Worm (Caenorhabditis elegans) whole organism, L3 larva: ENCODE results near the gene C44C10.15.

Experiments
- R02D3.7 ChIP-seq: fragments of 150-350 bp; optimal IDR thresholded peaks from 2 replicates; lab custom pipeline; 2014; ENCODE audit warnings: missing biosample characterization, missing genetic modification characterization
- ZK546.5 ChIP-seq: sonication (generic microtip); optimal IDR thresholded peaks from 2 replicates; lab custom pipeline; 2017; ENCODE audit warnings: missing biosample characterization, missing genetic modification characterization
- aly-2 ChIP-seq: fragments of 150-350 bp; optimal IDR thresholded peaks from 2 replicates; lab custom pipeline; 2014; ENCODE audit warnings: missing biosample characterization, missing genetic modification characterization
- ama-1 ChIP-seq: fragments of 150-350 bp; optimal IDR thresholded peaks from 2 replicates; lab custom pipeline; 2018
- ceh-16 ChIP-seq: sonication (generic microtip); optimal IDR thresholded peaks from 2 replicates; lab custom pipeline; 2017; ENCODE audit warnings: missing biosample characterization, missing genetic modification characterization
- ceh-28 ChIP-seq: fragments of 150-350 bp; optimal IDR thresholded peaks from 2 replicates; lab custom pipeline; 2014; ENCODE audit warnings: missing biosample characterization, missing genetic modification reagents, missing genetic modification characterization
- ceh-82 ChIP-seq: fragments of 150-350 bp; optimal IDR thresholded peaks from 2 replicates; lab custom pipeline; 2014; ENCODE audit warnings: missing biosample characterization, missing genetic modification characterization
- ceh-9 ChIP-seq: sonication (generic microtip); optimal IDR thresholded peaks from 2 replicates; lab custom pipeline; 2018; ENCODE audit warnings: missing biosample characterization, missing genetic modification characterization
- daf-12 ChIP-seq: fragments of 150-350 bp; optimal IDR thresholded peaks from 2 replicates; lab custom pipeline; 2014; ENCODE audit warnings: missing biosample characterization, missing genetic modification reagents, missing genetic modification characterization
- egl-27 ChIP-seq: sonication (generic microtip); optimal IDR thresholded peaks from 4 replicates; lab custom pipeline; 2017; ENCODE audit warnings: missing biosample characterization, missing genetic modification reagents, missing genetic modification characterization
- egl-5 ChIP-seq: fragments of 150-350 bp; optimal IDR thresholded peaks from 2 replicates; lab custom pipeline; 2017; ENCODE audit warnings: missing biosample characterization, missing genetic modification reagents, missing genetic modification characterization, inconsistent platforms
- elt-1 ChIP-seq: fragments of 150-350 bp; optimal IDR thresholded peaks from 2 replicates; lab custom pipeline; 2014; ENCODE audit warnings: missing biosample characterization, missing genetic modification characterization
- elt-2 ChIP-seq: sonication (generic microtip); optimal IDR thresholded peaks from 2 replicates; lab custom pipeline; 2016; ENCODE audit warnings: missing genetic modification reagents, mild to moderate bottlenecking, missing genetic modification characterization, missing compliant biosample characterization
- elt-3 ChIP-seq, 3 experiments: fragments of 150-350 bp in 1 of 3; sonication (generic microtip) in 2 of 3; optimal IDR thresholded peaks; 2 replicates in 2 of 3; 4 replicates in 1 of 3; lab custom pipeline; 2014 to 2017; ENCODE audit warnings: missing biosample characterization in 3 of 3, missing genetic modification characterization in 3 of 3
- eor-1 ChIP-seq, 2 experiments: fragments of 150-350 bp; optimal IDR thresholded peaks; 2 replicates each; lab custom pipeline; 2014 to 2018; ENCODE audit warnings: missing biosample characterization in 2 of 2, missing genetic modification characterization in 2 of 2
- fkh-10 ChIP-seq: sonication (generic microtip); optimal IDR thresholded peaks from 2 replicates; lab custom pipeline; 2017; ENCODE audit warnings: missing biosample characterization, missing genetic modification reagents, missing genetic modification characterization
- fkh-2 ChIP-seq: fragments of 150-350 bp; optimal IDR thresholded peaks from 2 replicates; lab custom pipeline; 2014; ENCODE audit warnings: missing biosample characterization, missing genetic modification reagents, missing genetic modification characterization
- fos-1 ChIP-seq: fragments of 150-350 bp; optimal IDR thresholded peaks from 2 replicates; lab custom pipeline; 2014; ENCODE audit warnings: missing biosample characterization, missing genetic modification characterization
- hmg-11 ChIP-seq: sonication (generic microtip); optimal IDR thresholded peaks from 2 replicates; lab custom pipeline; 2016; ENCODE audit warnings: missing genetic modification characterization, missing compliant biosample characterization
- jun-1 ChIP-seq: fragments of 150-350 bp; optimal IDR thresholded peaks from 2 replicates; lab custom pipeline; 2014; ENCODE audit warnings: missing biosample characterization, missing genetic modification reagents, missing genetic modification characterization
- lin-15B ChIP-seq: fragments of 150-350 bp; optimal IDR thresholded peaks from 2 replicates; lab custom pipeline; 2014; ENCODE audit warnings: missing biosample characterization, missing genetic modification characterization
- lin-39 ChIP-seq: fragments of 150-350 bp; optimal IDR thresholded peaks from 2 replicates; lab custom pipeline; 2018; ENCODE audit warnings: missing biosample characterization, missing genetic modification reagents, missing genetic modification characterization
- lsy-12 ChIP-seq: sonication (generic microtip); optimal IDR thresholded peaks from 2 replicates; lab custom pipeline; 2016; ENCODE audit warnings: mild to moderate bottlenecking, missing genetic modification characterization, missing compliant biosample characterization
- mdl-1 ChIP-seq: fragments of 150-350 bp; optimal IDR thresholded peaks from 2 replicates; lab custom pipeline; 2014; ENCODE audit warnings: missing biosample characterization, missing genetic modification characterization
- mml-1 ChIP-seq: fragments of 150-350 bp; sonication (generic microtip); optimal IDR thresholded peaks from 3 replicates; lab custom pipeline; 2014; ENCODE audit warnings: missing biosample characterization, missing genetic modification characterization
- nfya-1 ChIP-seq: sonication (generic microtip); optimal IDR thresholded peaks from 2 replicates; lab custom pipeline; 2017; ENCODE audit warnings: missing genetic modification characterization, mild to moderate bottlenecking, missing compliant biosample characterization, antibody characterized with exemption, moderate library complexity; ENCODE audit not compliant: insufficient read depth
- nhr-11 ChIP-seq: fragments of 150-350 bp; optimal IDR thresholded peaks from 2 replicates; lab custom pipeline; 2014; ENCODE audit warnings: missing biosample characterization, missing genetic modification characterization
- nhr-12 ChIP-seq: fragments of 150-350 bp; optimal IDR thresholded peaks from 2 replicates; lab custom pipeline; 2014; ENCODE audit warnings: missing biosample characterization, missing genetic modification characterization
- nhr-23 ChIP-seq: fragments of 150-350 bp; optimal IDR thresholded peaks from 2 replicates; lab custom pipeline; 2014; ENCODE audit warnings: missing biosample characterization, missing genetic modification reagents, missing genetic modification characterization
- nhr-237 ChIP-seq: fragments of 150-350 bp; optimal IDR thresholded peaks from 2 replicates; lab custom pipeline; 2014; ENCODE audit warnings: missing biosample characterization, missing genetic modification characterization
- nhr-25 ChIP-seq: sonication (generic microtip); optimal IDR thresholded peaks from 2 replicates; lab custom pipeline; 2017; ENCODE audit warnings: missing biosample characterization, missing genetic modification characterization
- nhr-28 ChIP-seq: fragments of 150-350 bp; optimal IDR thresholded peaks from 2 replicates; lab custom pipeline; 2014; ENCODE audit warnings: missing biosample characterization, missing genetic modification characterization
- nhr-43 ChIP-seq: sonication (generic microtip); optimal IDR thresholded peaks from 2 replicates; lab custom pipeline; 2016; ENCODE audit warnings: mild to moderate bottlenecking, missing genetic modification characterization, missing compliant biosample characterization; ENCODE audit not compliant: poor library complexity, severe bottlenecking
- nhr-67 ChIP-seq: fragments of 150-350 bp; optimal IDR thresholded peaks from 2 replicates; lab custom pipeline; 2014; ENCODE audit warnings: missing biosample characterization, missing genetic modification characterization
- nhr-76 ChIP-seq: fragments of 150-350 bp; sonication (generic microtip); optimal IDR thresholded peaks from 5 replicates; lab custom pipeline; 2014; ENCODE audit warnings: missing biosample characterization, missing genetic modification characterization
- nhr-77 ChIP-seq: fragments of 150-350 bp; optimal IDR thresholded peaks from 2 replicates; lab custom pipeline; 2014; ENCODE audit warnings: missing biosample characterization, missing genetic modification characterization
- pha-4 ChIP-seq: fragments of 150-350 bp; optimal IDR thresholded peaks from 2 replicates; lab custom pipeline; 2014; ENCODE audit warnings: missing biosample characterization, missing genetic modification reagents, missing genetic modification characterization
- pqm-1 ChIP-seq: fragments of 150-350 bp; optimal IDR thresholded peaks from 2 replicates; lab custom pipeline; 2017; ENCODE audit warnings: missing biosample characterization, missing genetic modification characterization, inconsistent platforms
- sea-2 ChIP-seq: fragments of 150-350 bp; sonication (generic microtip); optimal IDR thresholded peaks from 4 replicates; lab custom pipeline; 2014; ENCODE audit warnings: missing biosample characterization, missing genetic modification reagents, missing genetic modification characterization
- skn-1 ChIP-seq: fragments of 150-350 bp; optimal IDR thresholded peaks from 2 replicates; lab custom pipeline; 2014; ENCODE audit warnings: missing biosample characterization, missing genetic modification characterization
- snpc-4 ChIP-seq: fragments of 150-350 bp; optimal IDR thresholded peaks from 2 replicates; lab custom pipeline; 2014; ENCODE audit warnings: missing biosample characterization, missing genetic modification characterization
- tbx-2 ChIP-seq: sonication (generic microtip); optimal IDR thresholded peaks from 2 replicates; lab custom pipeline; 2016; ENCODE audit warnings: mild to moderate bottlenecking, missing genetic modification characterization, missing compliant biosample characterization
- unc-39 ChIP-seq: sonication (generic microtip); optimal IDR thresholded peaks from 4 replicates; lab custom pipeline; 2017; ENCODE audit warnings: missing biosample characterization, missing genetic modification characterization
- unc-62 ChIP-seq: fragments of 150-350 bp; sonication (generic microtip); optimal IDR thresholded peaks from 4 replicates; lab custom pipeline; 2014; ENCODE audit warnings: missing biosample characterization, missing genetic modification reagents, missing genetic modification characterization
- zag-1 ChIP-seq: fragments of 150-350 bp; optimal IDR thresholded peaks from 2 replicates; lab custom pipeline; 2014; ENCODE audit warnings: missing biosample characterization, missing genetic modification characterization
- ztf-11 ChIP-seq: fragments of 150-350 bp; optimal IDR thresholded peaks from 2 replicates; lab custom pipeline; 2014; ENCODE audit warnings: missing biosample characterization, missing genetic modification characterization
- ztf-4 ChIP-seq: fragments of 150-350 bp; optimal IDR thresholded peaks from 2 replicates; lab custom pipeline; 2014; ENCODE audit warnings: missing biosample characterization, missing genetic modification characterization

Gene C44C10.15

ce11 chrX:11656519-11657006, 43.6 kb downstream of the C44C10.15 start, which contains the start of gene T04F8.2:
T04F8.2 (minus strand) TSS chrX:11656569.
- TF ChIP-seq ZK546.5 (no peak), pha-4 (tag; lab: Kevin White, UChicago) (peak; percentile 86), nhr-25 (tag; lab: Kevin White, UChicago) (peak; percentile 63), ceh-9 (tag; lab: Kevin White, UChicago) (no peak), ztf-11 (tag; lab: Kevin White, UChicago) (no peak), elt-3 (tag; optimal IDR thresholded peaks at IDR 0.05; lab: Kevin White, UChicago) (no peak), ceh-82 (tag; lab: Kevin White, UChicago) (no peak), ceh-16 (tag; lab: Kevin White, UChicago) (no peak), nhr-67 (no peak), aly-2 (tag; lab: Kevin White, UChicago) (no peak), nhr-77 (tag; lab: Kevin White, UChicago) (no peak), jun-1 (tag; lab: Kevin White, UChicago) (peak; percentile 28), skn-1 (tag; lab: Kevin White, UChicago) (peak; percentile 58), fkh-10 (no peak), ztf-4 (no peak), pqm-1 (peak; percentile 42), zag-1 (no peak), R02D3.7 (no peak), ama-1 (no peak), elt-2 (tag; lab: Kevin White, UChicago) (peak; percentile 50), egl-5 (tag; lab: Kevin White, UChicago) (peak; percentile 64), elt-1 (tag; lab: Kevin White, UChicago) (no peak), daf-12 (no peak), nhr-43 (tag; lab: Kevin White, UChicago) (peak; percentile 21), hmg-11 (tag; lab: Kevin White, UChicago) (peak; percentile 59), mdl-1 (no peak), lin-15B (tag; lab: Kevin White, UChicago) (peak; percentile 50), mml-1 (no peak), sea-2 (GFP tag; lab: Kevin White, UChicago) (no peak), lsy-12 (tag; lab: Kevin White, UChicago) (no peak), unc-39 (tag; lab: Kevin White, UChicago) (no peak), snpc-4 (tag; lab: Kevin White, UChicago) (peak; percentile 58), egl-27 (tag; lab: Kevin White, UChicago) (no peak), nhr-23 (tag; lab: Kevin White, UChicago) (peak; percentile 56), unc-62 (no peak), nfya-1 (tag; lab: Kevin White, UChicago) (peak; percentile 68), nhr-11 (tag; lab: Kevin White, UChicago) (no peak), nhr-76 (tag; lab: Kevin White, UChicago) (no peak), ceh-28 (tag; lab: Kevin White, UChicago) (peak; percentile 49), tbx-2 (no peak), lin-39 (tag; lab: Kevin White, UChicago) (peak; percentile 69), fos-1 (no peak), nhr-28 (tag; lab: Kevin White, UChicago) (no peak), fkh-2 (no peak), nhr-237 (tag; lab: Kevin White, UChicago) (no peak), eor-1 (tag; optimal IDR thresholded peaks at IDR 0.05; lab: Kevin White, UChicago) (no peak), nhr-12 (tag; lab: Kevin White, UChicago) (no peak)
